Worm (Caenorhabditis elegans): ENCODE data around the gene nspc-14.

nspc-14 gene

DNA sequence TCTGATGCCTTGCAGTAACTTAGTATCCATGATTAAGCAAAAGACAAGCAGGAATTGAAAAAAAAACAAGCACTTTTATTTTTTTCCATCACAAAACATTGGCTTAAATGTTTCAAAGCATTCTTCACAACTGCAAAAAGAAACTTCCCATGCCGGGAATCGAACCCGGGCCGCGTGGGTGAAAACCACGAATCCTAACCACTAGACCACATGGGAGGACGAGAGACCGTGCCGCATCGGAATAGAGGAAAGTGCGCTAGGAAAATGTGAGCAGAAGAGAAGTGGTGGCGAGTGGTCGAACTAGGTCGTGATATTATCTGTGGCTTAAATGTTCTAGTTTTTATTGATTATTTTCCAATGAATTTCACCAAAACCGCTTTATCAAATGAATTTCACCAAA lies 8.6 kb upstream of the nspc-14 start (continued):
- TF ChIP-seq ceh-20 (GFP tag; IDR thresholded peaks at IDR 0.05) (0 out of 2 replicates have a peak, but pooled peaks have one; percentile 33), unc-130 (GFP tag; optimal IDR thresholded peaks at IDR 0.05) (no peak), fos-1 (tag; optimal IDR thresholded peaks at IDR 0.05) (no peak), ceh-82 (tag; optimal IDR thresholded peaks at IDR 0.05) (no peak), duxl-1 (tag; optimal IDR thresholded peaks at IDR 0.05; ENCODE audit: poor library complexity) (peak; percentile 81), nhr-111 (GFP tag; optimal IDR thresholded peaks at IDR 0.05) (no peak), pqm-1 (tag; optimal IDR thresholded peaks at IDR 0.05) (no peak), dmd-8 (GFP tag; IDR thresholded peaks at IDR 0.05) (peak; percentile 64; the same call in 1 of the 2 replicates), dpl-1 (GFP tag; optimal IDR thresholded peaks at IDR 0.05) (no peak), ZK546.5 (tag; optimal IDR thresholded peaks at IDR 0.05) (no peak), mep-1 (tag; optimal IDR thresholded peaks at IDR 0.05) (peak; percentile 65), F49E8.2 (tag; optimal IDR thresholded peaks at IDR 0.05; ENCODE audit: borderline replicate concordance) (no peak), skn-1 (tag; optimal IDR thresholded peaks at IDR 0.05) (no peak), zfp-3 (GFP tag; conservative IDR thresholded peaks at IDR 0.05) (no peak)

ce11 chrX:12365388-12365787 lies 6.5 kb upstream of the nspc-14 start, which contains the start of gene F19H6.4:
F19H6.4 (plus strand) TSS chrX:12365688.
- TF ChIP-seq nhr-42 (GFP tag; IDR thresholded peaks at IDR 0.05) (no peak), fos-1 (tag; optimal IDR thresholded peaks at IDR 0.05) (no peak), snpc-1.2 (GFP tag; IDR thresholded peaks at IDR 0.05) (no peak), ceh-62 (tag; optimal IDR thresholded peaks at IDR 0.05) (no peak), dmd-8 (GFP tag; IDR thresholded peaks at IDR 0.05) (no peak), daf-12 (tag; optimal IDR thresholded peaks at IDR 0.05) (no peak), mep-1 (tag; optimal IDR thresholded peaks at IDR 0.05) (no peak), pqm-1 (tag; optimal IDR thresholded peaks at IDR 0.05) (no peak), sdz-12 (GFP tag; optimal IDR thresholded peaks at IDR 0.05) (no peak), fkh-10 (GFP tag; optimal IDR thresholded peaks at IDR 0.05) (no peak)

DNA sequence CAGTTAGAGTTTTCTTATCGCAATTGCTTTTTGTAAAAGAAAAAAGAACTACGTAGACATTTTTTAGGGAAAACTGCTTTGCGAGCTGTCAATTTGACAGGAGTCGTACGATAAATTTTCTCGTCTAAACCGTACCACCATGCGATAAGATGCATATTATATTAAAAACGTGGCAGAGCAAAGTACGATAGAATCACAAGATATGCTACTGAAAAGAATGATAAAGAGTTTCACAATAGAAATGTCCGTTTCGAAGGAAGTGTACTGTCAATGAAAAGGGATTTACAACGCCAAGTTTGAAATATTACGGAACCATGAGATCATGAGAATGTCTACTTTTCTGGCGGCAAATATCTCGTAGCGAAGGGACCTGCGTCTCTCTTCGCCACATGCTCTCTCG lies 5.9 kb upstream of the nspc-14 start, which contains the start of gene F19H6.5:
Gene F19H6.5 (minus strand): TSS at position 101 of the 400 bp plus-strand sequence.
- TF ChIP-seq lir-3 (tag; optimal IDR thresholded peaks at IDR 0.05) (no peak), ceh-44 (GFP tag; IDR thresholded peaks at IDR 0.05) (no peak), aha-1 (tag) (no peak), dve-1 (tag; optimal IDR thresholded peaks at IDR 0.05; ENCODE audit: insufficient read depth) (no peak), lin-38 (GFP tag; IDR thresholded peaks at IDR 0.05) (no peak), saeg-2 (GFP tag; IDR thresholded peaks at IDR 0.05) (no peak), nhr-28 (tag; optimal IDR thresholded peaks at IDR 0.05) (no peak), skn-1 (tag; optimal IDR thresholded peaks at IDR 0.05) (no peak), mes-2 (tag; optimal IDR thresholded peaks at IDR 0.05; ENCODE audit: poor library complexity, severe bottlenecking) (no peak), D1046.2 (GFP tag; IDR thresholded peaks at IDR 0.05) (no peak), ama-1 (optimal IDR thresholded peaks at IDR 0.05) (no peak)

ce11 chrX:12362951-12363486 lies 4.2 kb upstream of the nspc-14 start:
- TF ChIP-seq ceh-28 (tag; optimal IDR thresholded peaks at IDR 0.05): peak; percentile 98
- TF ChIP-seq ceh-82 (tag; optimal IDR thresholded peaks at IDR 0.05): peak; percentile 72
- TF ChIP-seq spr-1 (tag; optimal IDR thresholded peaks at IDR 0.05): peak; percentile 96
- peak; percentile 100 for TF ChIP-seq dve-1 (tag; optimal IDR thresholded peaks at IDR 0.05; ENCODE audit: insufficient read depth)
- TF ChIP-seq nhr-77 (tag; optimal IDR thresholded peaks at IDR 0.05): peak; percentile 100
- TF ChIP-seq nhr-237 (tag; optimal IDR thresholded peaks at IDR 0.05): peak; percentile 90
- no peak for TF ChIP-seq F44E2.7 (GFP tag; IDR thresholded peaks at IDR 0.05)
- TF ChIP-seq mxl-2 (GFP tag; conservative IDR thresholded peaks at IDR 0.05): peak; percentile 83
- TF ChIP-seq mdl-1 (tag; optimal IDR thresholded peaks at IDR 0.05): peak; percentile 87 to 89
- no peak for TF ChIP-seq snpc-1.2 (GFP tag; IDR thresholded peaks at IDR 0.05)
- peak; percentile 50 for TF ChIP-seq snpc-4 (tag; optimal IDR thresholded peaks at IDR 0.05)
- peak; percentile 97 for TF ChIP-seq dmd-6 (GFP tag; IDR thresholded peaks at IDR 0.05)
- TF ChIP-seq unc-62 (GFP tag; optimal IDR thresholded peaks at IDR 0.05 in 1 of 2): peak; percentile 65 to 100
- peak; percentile 96 for TF ChIP-seq unc-62 (tag; optimal IDR thresholded peaks at IDR 0.05)
- peak; percentile 98 for TF ChIP-seq duxl-1 (tag; optimal IDR thresholded peaks at IDR 0.05; ENCODE audit: poor library complexity)
- peak; percentile 97 for TF ChIP-seq ceh-20 (GFP tag; IDR thresholded peaks at IDR 0.05)
- TF ChIP-seq egl-43 (GFP tag; IDR thresholded peaks at IDR 0.05): peak; percentile 78
- no peak for TF ChIP-seq F26F4.8 (GFP tag; conservative IDR thresholded peaks at IDR 0.05)
- TF ChIP-seq ces-1 (GFP tag; optimal IDR thresholded peaks at IDR 0.05): peak; percentile 97
- peak; percentile 95 for TF ChIP-seq madf-9 (GFP tag; conservative IDR thresholded peaks at IDR 0.05)
- peak; percentile 89 for TF ChIP-seq mxl-3 (GFP tag; optimal IDR thresholded peaks at IDR 0.05)
- peak; percentile 50 for TF ChIP-seq attf-4 (tag; optimal IDR thresholded peaks at IDR 0.05)

Measured in whole organism, L4 larva.